Worm (Caenorhabditis elegans): ENCODE measurements around the gene B0035.21.

B0035.21 gene

ce11 chrIV:11340735-11341443 lies 13.8 kb downstream of the B0035.21 start (continued):
- no peak for TF ChIP-seq jun-1 (tag; optimal IDR thresholded peaks at IDR 0.05)
- no peak for TF ChIP-seq zip-2 (tag; optimal IDR thresholded peaks at IDR 0.05)
- 0 out of 2 replicates have a peak, but pooled peaks have one; percentile 61 for TF ChIP-seq dmd-8 (GFP tag; IDR thresholded peaks at IDR 0.05)
- TF ChIP-seq daf-19 (GFP tag; conservative IDR thresholded peaks at IDR 0.05): 0 out of 2 replicates have a peak, but pooled peaks have one; percentile 49
- TF ChIP-seq unc-130 (GFP tag; optimal IDR thresholded peaks at IDR 0.05): no peak
- no peak for TF ChIP-seq nhr-11 (tag; optimal IDR thresholded peaks at IDR 0.05)
- TF ChIP-seq rbr-2 (tag; optimal IDR thresholded peaks at IDR 0.05): no peak
- no peak for TF ChIP-seq unc-39 (tag; optimal IDR thresholded peaks at IDR 0.05)
- peak in 1 of 2 experiments; percentile 62 for TF ChIP-seq unc-62 (GFP tag; optimal IDR thresholded peaks at IDR 0.05 in 1 of 2)
- no peak for TF ChIP-seq unc-62 (tag; optimal IDR thresholded peaks at IDR 0.05)
- no peak for TF ChIP-seq dpl-1 (GFP tag; optimal IDR thresholded peaks at IDR 0.05)
- TF ChIP-seq Y75B8A.6 (GFP tag; IDR thresholded peaks at IDR 0.05): no peak
- TF ChIP-seq aha-1 (tag): no peak
- TF ChIP-seq spr-3 (GFP tag; optimal IDR thresholded peaks at IDR 0.05): no peak
- no peak for TF ChIP-seq hlh-30 (tag; optimal IDR thresholded peaks at IDR 0.05; ENCODE audit: insufficient read depth)
- TF ChIP-seq lir-3 (tag; optimal IDR thresholded peaks at IDR 0.05): no peak
- no peak for TF ChIP-seq nhr-6 (tag; optimal IDR thresholded peaks at IDR 0.05)
- 0 out of 2 replicates have a peak, but pooled peaks have one; percentile 29 for TF ChIP-seq arid-1 (GFP tag; conservative IDR thresholded peaks at IDR 0.05)
- peak; percentile 56 for TF ChIP-seq lin-38 (GFP tag; IDR thresholded peaks at IDR 0.05)
- no peak for TF ChIP-seq ctbp-1 (GFP tag; IDR thresholded peaks at IDR 0.05)
- TF ChIP-seq nhr-28 (tag; optimal IDR thresholded peaks at IDR 0.05): no peak
- peak; percentile 72 for TF ChIP-seq F49E8.2 (tag; optimal IDR thresholded peaks at IDR 0.05; ENCODE audit: borderline replicate concordance)
- TF ChIP-seq dve-1 (tag; optimal IDR thresholded peaks at IDR 0.05; ENCODE audit: insufficient read depth): no peak
- no peak for TF ChIP-seq pqm-1 (tag; optimal IDR thresholded peaks at IDR 0.05)
- TF ChIP-seq mep-1 (tag; optimal IDR thresholded peaks at IDR 0.05): no peak
- TF ChIP-seq ztf-11 (tag; optimal IDR thresholded peaks at IDR 0.05): no peak
- no peak for TF ChIP-seq cey-2 (tag; optimal IDR thresholded peaks at IDR 0.05; ENCODE audit: borderline replicate concordance, insufficient read depth)
- TF ChIP-seq snpc-4 (tag; optimal IDR thresholded peaks at IDR 0.05): no peak
- TF ChIP-seq madf-9 (GFP tag; conservative IDR thresholded peaks at IDR 0.05): no peak
- no peak for TF ChIP-seq ceh-62 (tag; optimal IDR thresholded peaks at IDR 0.05)
- no peak for TF ChIP-seq ZK546.5 (tag; optimal IDR thresholded peaks at IDR 0.05)
- TF ChIP-seq tra-1 (GFP tag; IDR thresholded peaks at IDR 0.05): no peak
- peak; percentile 74 for TF ChIP-seq snpc-1.2 (GFP tag; IDR thresholded peaks at IDR 0.05)
- no peak for TF ChIP-seq nhr-41 (GFP tag; IDR thresholded peaks at IDR 0.05)

- TF ChIP-seq mdt-29 (GFP tag; IDR thresholded peaks at IDR 0.05): no peak
- TF ChIP-seq lin-13 (GFP tag; optimal IDR thresholded peaks at IDR 0.05): no peak
- TF ChIP-seq arid-1 (GFP tag; conservative IDR thresholded peaks at IDR 0.05): no peak
- no peak for TF ChIP-seq tra-1 (GFP tag; IDR thresholded peaks at IDR 0.05)
- TF ChIP-seq spr-1 (tag; optimal IDR thresholded peaks at IDR 0.05): no peak
- no peak for TF ChIP-seq F44E2.7 (GFP tag; IDR thresholded peaks at IDR 0.05)
- TF ChIP-seq unc-130 (GFP tag; optimal IDR thresholded peaks at IDR 0.05): no peak
- no peak for TF ChIP-seq ceh-28 (tag; optimal IDR thresholded peaks at IDR 0.05)
- TF ChIP-seq nhr-41 (GFP tag; IDR thresholded peaks at IDR 0.05): no peak
These were observed 17.2 kb downstream of the B0035.21 start for ce11 chrIV:11344288-11344687.

ce11 chrIV:11347275-11347674 lies 20.2 kb downstream of the B0035.21 start:
- TF ChIP-seq nhr-42 (GFP tag; IDR thresholded peaks at IDR 0.05): no peak
- peak; percentile 17 for TF ChIP-seq hlh-30 (tag; optimal IDR thresholded peaks at IDR 0.05; ENCODE audit: insufficient read depth)
